Worm (Caenorhabditis elegans) whole organism, L4 larva: ENCODE measurements around the gene fbxb-118.

Experiments
- F26F4.8 ChIP-seq: fragments of 200-800 bp; sonication (Bioruptor generic); conservative IDR thresholded peaks from 2 replicates; pipeline ENCODE4 v1.3.6; 2022; ENCODE audit warnings: missing genetic modification characterization, missing compliant biosample characterization
- F49E8.2 ChIP-seq: sonication (generic microtip); optimal IDR thresholded peaks from 2 replicates; lab custom pipeline; 2016; ENCODE audit warnings: missing compliant biosample characterization, mild to moderate bottlenecking, missing genetic modification characterization, borderline replicate concordance
- Y48G9A.11 ChIP-seq: fragments of 200-800 bp; sonication (Bioruptor generic); IDR thresholded peaks from 2 replicates; pipeline ENCODE4 v1.3.6; 2022; ENCODE audit warnings: missing genetic modification reagents, missing genetic modification characterization, missing compliant biosample characterization
- Y5F2A.4 ChIP-seq: fragments of 200-800 bp; sonication (Bioruptor generic); optimal IDR thresholded peaks from 2 replicates; lab custom pipeline; 2018; ENCODE audit warnings: mild to moderate bottlenecking, missing genetic modification characterization, missing compliant biosample characterization
- Y75B8A.6 ChIP-seq: fragments of 200-800 bp; sonication (Bioruptor generic); IDR thresholded peaks from 2 replicates; pipeline ENCODE4 v1.3.6; 2022; ENCODE audit warnings: missing genetic modification reagents, missing genetic modification characterization, missing compliant biosample characterization
- ZK337.2 ChIP-seq: fragments of 200-800 bp; sonication (Bioruptor generic); IDR thresholded peaks from 2 replicates; pipeline ENCODE4 v1.3.6; 2022; ENCODE audit warnings: missing genetic modification reagents, missing genetic modification characterization, missing compliant biosample characterization
- ceh-20 ChIP-seq: fragments of 200-800 bp; sonication (Bioruptor generic); IDR thresholded peaks from 2 replicates; pipeline ENCODE4 v1.3.6; 2022; ENCODE audit warnings: missing genetic modification reagents, missing genetic modification characterization, missing compliant biosample characterization
- ceh-44 ChIP-seq: fragments of 200-800 bp; sonication (Bioruptor generic); IDR thresholded peaks from 2 replicates; pipeline ENCODE4 v1.3.6; 2022; ENCODE audit warnings: missing genetic modification reagents, missing genetic modification characterization, missing compliant biosample characterization
- ces-1 ChIP-seq: fragments of 150-350 bp; sonication (generic microtip); optimal IDR thresholded peaks from 4 replicates; lab custom pipeline; 2014; ENCODE audit warnings: missing biosample characterization, missing genetic modification reagents, missing genetic modification characterization
- daf-16 ChIP-seq, 3 experiments: sonication (generic microtip); optimal IDR thresholded peaks; 2 replicates each; lab custom pipeline; 2016 to 2017; ENCODE audit warnings: missing genetic modification characterization in 3 of 3, missing genetic modification reagents in 3 of 3, mild to moderate bottlenecking in 2 of 3, missing compliant biosample characterization in 2 of 3, missing biosample characterization in 1 of 3, moderate library complexity in 1 of 3
- daf-19 ChIP-seq: fragments of 200-800 bp; sonication (Bioruptor generic); conservative IDR thresholded peaks from 2 replicates; pipeline ENCODE4 v1.3.6; 2022; ENCODE audit warnings: missing genetic modification characterization, missing compliant biosample characterization
- dmd-9 ChIP-seq: fragments of 200-800 bp; sonication (Bioruptor generic); IDR thresholded peaks from 2 replicates; pipeline ENCODE4 v1.3.6; 2022; ENCODE audit warnings: missing genetic modification reagents, missing genetic modification characterization, missing compliant biosample characterization
- duxl-1 ChIP-seq: sonication (generic microtip); optimal IDR thresholded peaks from 2 replicates; lab custom pipeline; 2016; ENCODE audit warnings: mild to moderate bottlenecking, missing genetic modification characterization, moderate library complexity, missing compliant biosample characterization; ENCODE audit not compliant: poor library complexity
- egl-27 ChIP-seq: sonication (generic microtip); optimal IDR thresholded peaks from 3 replicates; lab custom pipeline; 2017; ENCODE audit warnings: missing biosample characterization, missing genetic modification reagents, missing genetic modification characterization
- fkh-10 ChIP-seq: fragments of 150-350 bp; optimal IDR thresholded peaks from 2 replicates; lab custom pipeline; 2014; ENCODE audit warnings: missing biosample characterization, missing genetic modification reagents, missing genetic modification characterization
- hif-1 ChIP-seq, 2 experiments: sonication (generic microtip); optimal IDR thresholded peaks; 2 replicates each; lab custom pipeline; 2016 to 2017; ENCODE audit warnings: missing compliant biosample characterization in 2 of 2, missing genetic modification characterization in 2 of 2, missing genetic modification reagents in 2 of 2, missing genotype in 2 of 2, mild to moderate bottlenecking in 1 of 2
- hlh-11 ChIP-seq: fragments of 200-800 bp; sonication (Bioruptor generic); optimal IDR thresholded peaks from 2 replicates; lab custom pipeline; 2018; ENCODE audit warnings: mild to moderate bottlenecking, missing genetic modification characterization, missing compliant biosample characterization
- jun-1 ChIP-seq: fragments of 150-350 bp; optimal IDR thresholded peaks from 2 replicates; lab custom pipeline; 2014; ENCODE audit warnings: missing biosample characterization, missing genetic modification reagents, missing genetic modification characterization
- lim-7 ChIP-seq: fragments of 200-800 bp; sonication (Bioruptor generic); IDR thresholded peaks from 2 replicates; pipeline ENCODE4 v1.3.6; 2022; ENCODE audit warnings: missing genetic modification characterization, missing compliant biosample characterization
- lin-1 ChIP-seq: fragments of 200-800 bp; sonication (Bioruptor generic); IDR thresholded peaks from 2 replicates; pipeline ENCODE4 v1.3.6; 2022; ENCODE audit warnings: missing genetic modification reagents, missing genetic modification characterization, missing compliant biosample characterization
- lin-13 ChIP-seq: fragments of 150-350 bp; optimal IDR thresholded peaks from 2 replicates; lab custom pipeline; 2014; ENCODE audit warnings: missing biosample characterization, missing genetic modification reagents, missing genetic modification characterization
- lin-15B ChIP-seq: fragments of 150-350 bp; sonication (generic microtip); optimal IDR thresholded peaks from 3 replicates; lab custom pipeline; 2014; ENCODE audit warnings: missing biosample characterization, missing genetic modification characterization
- lin-29 ChIP-seq: fragments of 200-800 bp; sonication (Bioruptor generic); IDR thresholded peaks from 2 replicates; pipeline ENCODE4 v1.3.6; 2022; ENCODE audit warnings: missing genetic modification reagents, missing genetic modification characterization, missing compliant biosample characterization
- lin-39 ChIP-seq: fragments of 150-350 bp; optimal IDR thresholded peaks from 2 replicates; lab custom pipeline; 2014; ENCODE audit warnings: missing biosample characterization, missing genetic modification reagents, missing genetic modification characterization
- lir-3 ChIP-seq: sonication (generic microtip); optimal IDR thresholded peaks from 2 replicates; lab custom pipeline; 2016; ENCODE audit warnings: mild to moderate bottlenecking, missing genetic modification characterization, missing compliant biosample characterization
- mes-2 ChIP-seq: sonication (generic microtip); optimal IDR thresholded peaks from 2 replicates; lab custom pipeline; 2016; ENCODE audit warnings: missing genotype, mild to moderate bottlenecking, missing genetic modification characterization, missing compliant biosample characterization; ENCODE audit not compliant: poor library complexity, severe bottlenecking
- mxl-3 ChIP-seq: fragments of 200-800 bp; sonication (Bioruptor generic); optimal IDR thresholded peaks from 2 replicates; lab custom pipeline; 2018; ENCODE audit warnings: mild to moderate bottlenecking, missing genetic modification characterization, missing compliant biosample characterization
- nhr-102 ChIP-seq: sonication (generic microtip); optimal IDR thresholded peaks from 2 replicates; lab custom pipeline; 2016; ENCODE audit warnings: mild to moderate bottlenecking, missing genetic modification characterization, moderate library complexity, missing compliant biosample characterization
- nhr-237 ChIP-seq: sonication (generic microtip); optimal IDR thresholded peaks from 2 replicates; lab custom pipeline; 2017; ENCODE audit warnings: missing biosample characterization, missing genetic modification characterization
- nhr-25 ChIP-seq: sonication (generic microtip); optimal IDR thresholded peaks from 2 replicates; lab custom pipeline; 2017; ENCODE audit warnings: missing genetic modification characterization, mild to moderate bottlenecking, missing compliant biosample characterization, antibody characterized with exemption, moderate library complexity, borderline replicate concordance; ENCODE audit not compliant: insufficient read depth
- nhr-28 ChIP-seq: fragments of 150-350 bp; optimal IDR thresholded peaks from 2 replicates; lab custom pipeline; 2014; ENCODE audit warnings: missing biosample characterization, missing genetic modification characterization
- nhr-48 ChIP-seq: sonication (generic microtip); optimal IDR thresholded peaks from 2 replicates; lab custom pipeline; 2016; ENCODE audit warnings: mild to moderate bottlenecking, missing genetic modification characterization, missing compliant biosample characterization
- nhr-6 ChIP-seq: fragments of 150-350 bp; optimal IDR thresholded peaks from 2 replicates; lab custom pipeline; 2014; ENCODE audit warnings: missing biosample characterization, missing genetic modification characterization
- nhr-76 ChIP-seq: fragments of 150-350 bp; optimal IDR thresholded peaks from 2 replicates; lab custom pipeline; 2014; ENCODE audit warnings: missing biosample characterization, missing genetic modification characterization
- pqm-1 ChIP-seq: sonication (generic microtip); optimal IDR thresholded peaks from 2 replicates; lab custom pipeline; 2017; ENCODE audit warnings: missing biosample characterization, missing genetic modification characterization
- rbr-2 ChIP-seq: sonication (generic microtip); optimal IDR thresholded peaks from 2 replicates; lab custom pipeline; 2016; ENCODE audit warnings: missing genotype, missing genetic modification characterization, missing compliant biosample characterization
- sdz-12 ChIP-seq: fragments of 200-800 bp; sonication (Bioruptor generic); optimal IDR thresholded peaks from 2 replicates; lab custom pipeline; 2018; ENCODE audit warnings: mild to moderate bottlenecking, missing genetic modification characterization, missing compliant biosample characterization
- snpc-1.2 ChIP-seq: fragments of 200-800 bp; sonication (Bioruptor generic); IDR thresholded peaks from 2 replicates; pipeline ENCODE4 v1.3.6; 2022; ENCODE audit warnings: missing genetic modification reagents, missing genetic modification characterization, missing compliant biosample characterization
- spr-3 ChIP-seq: fragments of 200-800 bp; sonication (Bioruptor generic); optimal IDR thresholded peaks from 2 replicates; lab custom pipeline; 2018; ENCODE audit warnings: mild to moderate bottlenecking, missing genetic modification characterization, missing compliant biosample characterization
- tag-97 ChIP-seq: fragments of 200-800 bp; sonication (Bioruptor generic); IDR thresholded peaks from 2 replicates; pipeline ENCODE4 v1.3.6; 2022; ENCODE audit warnings: missing genetic modification characterization, missing compliant biosample characterization
- tra-1 ChIP-seq: fragments of 200-800 bp; sonication (Bioruptor generic); IDR thresholded peaks from 2 replicates; pipeline ENCODE4 v1.3.6; 2022; ENCODE audit warnings: missing genetic modification reagents, missing genetic modification characterization, missing compliant biosample characterization
- unc-39 ChIP-seq: sonication (generic microtip); optimal IDR thresholded peaks from 2 replicates; lab custom pipeline; 2017; ENCODE audit warnings: missing biosample characterization, missing genetic modification characterization
- zfp-2 ChIP-seq: sonication (generic microtip); optimal IDR thresholded peaks from 2 replicates; lab custom pipeline; 2016; ENCODE audit warnings: mild to moderate bottlenecking, missing genetic modification characterization, missing compliant biosample characterization
- ztf-11 ChIP-seq: fragments of 150-350 bp; optimal IDR thresholded peaks from 2 replicates; lab custom pipeline; 2014; ENCODE audit warnings: missing biosample characterization, missing genetic modification characterization

fbxb-118 gene

DNA sequence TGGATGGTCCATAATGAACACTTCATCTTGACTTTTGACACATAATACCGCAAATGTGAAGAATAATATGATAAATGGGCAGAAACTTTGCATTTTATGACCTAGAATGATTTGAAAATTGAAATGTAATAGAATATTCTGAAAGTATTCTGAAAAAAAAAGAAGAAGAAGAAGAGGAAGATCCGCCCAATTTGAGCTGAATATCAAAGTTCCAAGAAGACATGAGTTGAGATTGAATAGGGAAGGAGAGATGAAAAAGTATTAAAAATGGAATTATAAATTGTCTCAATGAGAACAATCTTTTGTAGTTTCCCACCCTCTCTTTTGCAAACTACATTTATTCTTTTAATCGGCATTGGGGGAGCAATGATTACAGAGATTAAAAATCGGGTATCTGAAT lies 31.6 kb downstream of the fbxb-118 start, which contains the start of gene K07D4.4:
TSS of gene K07D4.4 (minus strand) at position 101 of the 400 bp plus-strand sequence.
- TF ChIP-seq tag-97 (GFP tag; lab: Robert Waterston, UW) (no peak), daf-19 (GFP tag; lab: Robert Waterston, UW) (no peak), sdz-12 (GFP tag; lab: Kevin White, UChicago) (no peak), snpc-1.2 (GFP tag; lab: Robert Waterston, UW) (no peak), lin-39 (no peak), egl-27 (no peak), Y48G9A.11 (GFP tag; lab: Robert Waterston, UW) (no peak), dmd-9 (GFP tag; lab: Robert Waterston, UW) (no peak), F26F4.8 (no peak)
- TF ChIP-seq, all 104 proteins: peak for 0

DNA sequence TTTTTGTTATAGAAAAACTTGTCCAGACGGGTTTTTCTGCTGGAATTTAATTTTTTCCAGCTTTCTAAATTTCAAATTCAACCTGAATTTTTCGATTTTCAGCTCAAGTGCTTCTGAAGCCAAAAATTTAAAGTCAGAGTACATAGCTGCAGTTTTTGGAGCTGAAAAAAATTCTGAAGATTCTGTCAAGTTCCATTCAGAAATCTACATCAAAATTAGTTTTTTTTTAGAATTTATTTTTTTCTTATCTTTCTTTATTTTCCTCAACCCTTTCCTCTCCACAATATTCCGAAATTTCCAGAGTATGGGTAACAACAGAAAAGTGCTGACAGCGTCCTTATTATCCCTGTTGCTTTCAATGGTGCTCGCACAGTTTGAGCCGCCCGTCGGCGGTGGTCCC lies 35.6 kb downstream of the fbxb-118 start, which contains the start of gene K07D4.9:
TSS of gene K07D4.9 (plus strand) at position 301 of the 400 bp plus-strand sequence.
- TF ChIP-seq hlh-11 (tag; lab: Kevin White, UChicago) (no peak), ces-1 (GFP tag; lab: Kevin White, UChicago) (no peak), lir-3 (tag; lab: Kevin White, UChicago) (no peak), Y75B8A.6 (no peak), nhr-48 (tag; lab: Kevin White, UChicago) (no peak), ceh-20 (GFP tag; lab: Robert Waterston, UW) (no peak), ztf-11 (tag; lab: Kevin White, UChicago) (no peak), nhr-25 (tag; lab: Kevin White, UChicago) (no peak), duxl-1 (no peak), spr-3 (GFP tag; lab: Kevin White, UChicago) (no peak), lin-15B (no peak), nhr-102 (tag; lab: Kevin White, UChicago) (no peak), daf-19 (GFP tag; lab: Robert Waterston, UW) (no peak), mxl-3 (GFP tag; lab: Kevin White, UChicago) (no peak), snpc-1.2 (GFP tag; lab: Robert Waterston, UW) (no peak)

DNA sequence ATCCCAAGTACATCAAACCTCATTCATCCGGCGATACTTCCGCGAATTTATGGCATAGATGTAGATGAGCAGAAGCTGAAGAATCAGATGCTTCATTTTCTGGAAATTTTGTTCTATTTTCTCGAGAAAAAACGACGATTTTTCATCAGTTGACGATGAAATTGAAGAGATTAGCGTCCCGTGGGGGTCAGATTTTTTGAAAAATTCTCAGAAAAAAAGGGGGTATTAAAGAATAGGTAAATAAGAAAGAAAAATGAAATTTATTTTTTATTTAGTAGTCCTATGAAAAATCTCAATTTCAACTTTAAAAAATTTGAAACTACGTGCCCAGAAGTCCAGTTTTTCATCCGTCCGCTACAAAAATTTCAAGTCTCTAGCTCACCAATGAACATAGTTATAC lies 38.4 kb downstream of the fbxb-118 start, which contains the start of gene K07D4.5:
TSS of gene K07D4.5 (minus strand) at position 101 of the 400 bp plus-strand sequence.
- TF ChIP-seq fkh-10 (GFP tag; lab: Kevin White, UChicago), result no peak
- TF ChIP-seq ceh-44, result no peak
- no peak for TF ChIP-seq ZK337.2
- no peak for TF ChIP-seq Y5F2A.4 (GFP tag; lab: Kevin White, UChicago)
- TF ChIP-seq pqm-1 (tag; lab: Kevin White, UChicago), result no peak
- no peak for TF ChIP-seq ceh-20 (GFP tag; lab: Robert Waterston, UW)
- TF ChIP-seq unc-39 (tag; lab: Kevin White, UChicago), result no peak

DNA sequence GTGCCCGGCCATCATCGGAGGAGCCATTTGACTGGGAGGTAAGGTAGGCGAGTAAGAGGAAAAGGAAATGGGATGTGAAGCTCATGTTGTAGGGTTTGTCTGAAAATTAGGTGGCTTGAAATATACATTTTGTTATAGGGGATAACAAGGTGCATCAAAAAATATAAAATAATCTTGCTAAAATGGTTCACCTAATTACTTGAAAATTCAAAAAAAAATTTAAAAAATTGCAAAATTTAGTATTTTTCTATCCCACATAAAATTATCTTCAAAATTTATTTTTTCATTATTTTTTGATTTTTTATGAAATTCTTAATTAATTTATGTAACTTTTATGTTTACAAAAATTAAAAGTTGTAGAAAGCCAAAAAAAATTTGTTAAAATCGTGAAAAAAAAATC lies 45.3 kb downstream of the fbxb-118 start, which contains the start of gene K07D4.6:
TSS of gene K07D4.6 (minus strand) at position 101 of the 400 bp plus-strand sequence.
- TF ChIP-seq lin-29 (GFP tag; lab: Robert Waterston, UW), result no peak
- TF ChIP-seq jun-1 (tag; lab: Kevin White, UChicago), result no peak
- no peak for TF ChIP-seq tra-1 (GFP tag; lab: Robert Waterston, UW)
- TF ChIP-seq F49E8.2 (tag; lab: Kevin White, UChicago), result no peak
- TF ChIP-seq lin-1, result no peak
- no peak for TF ChIP-seq lin-15B
- TF ChIP-seq rbr-2 (tag; lab: Kevin White, UChicago), result no peak
- no peak for TF ChIP-seq lim-7 (GFP tag; lab: Robert Waterston, UW)
- TF ChIP-seq nhr-6 (tag; lab: Kevin White, UChicago), result no peak
- no peak for TF ChIP-seq lin-13 (GFP tag; lab: Kevin White, UChicago)
- TF ChIP-seq hif-1 (tag; optimal IDR thresholded peaks at IDR 0.05; lab: Kevin White, UChicago), result no peak
- no peak for TF ChIP-seq zfp-2 (tag; lab: Kevin White, UChicago)
- TF ChIP-seq mes-2, result no peak
- no peak for TF ChIP-seq dmd-9 (GFP tag; lab: Robert Waterston, UW)
- no peak for TF ChIP-seq nhr-76
- no peak for TF ChIP-seq nhr-28
- no peak for TF ChIP-seq daf-16 (GFP tag; optimal IDR thresholded peaks at IDR 0.05; lab: Kevin White, UChicago)
- no peak for TF ChIP-seq daf-16 (tag; optimal IDR thresholded peaks at IDR 0.05; lab: Kevin White, UChicago)
- no peak for TF ChIP-seq nhr-237 (tag; lab: Kevin White, UChicago)
